Worm (Caenorhabditis elegans) whole organism, young adult: Measurements from ENCODE around the gene srz-18.

Experiments used
- C06A6.2 ChIP-seq: fragments of 200-800 bp; sonication (Bioruptor generic); conservative IDR thresholded peaks from 2 replicates; pipeline ENCODE4 v1.3.6; 2022; ENCODE audit warnings: missing genetic modification characterization, missing compliant biosample characterization
- D2030.7 ChIP-seq: fragments of 200-800 bp; sonication (Bioruptor generic); IDR thresholded peaks from 2 replicates; pipeline ENCODE4 v1.3.6; 2022; ENCODE audit warnings: missing genetic modification reagents, missing genetic modification characterization, missing compliant biosample characterization
- F33H1.4 ChIP-seq: fragments of 200-800 bp; sonication (Bioruptor generic); IDR thresholded peaks from 2 replicates; pipeline ENCODE4 v1.3.6; 2022; ENCODE audit warnings: missing genetic modification reagents, missing genetic modification characterization, missing compliant biosample characterization
- F49E8.2 ChIP-seq: sonication (generic microtip); optimal IDR thresholded peaks from 3 replicates; lab custom pipeline; 2017; ENCODE audit warnings: missing genetic modification characterization, mild to moderate bottlenecking, missing compliant biosample characterization, antibody characterized with exemption, moderate library complexity; ENCODE audit not compliant: insufficient read depth
- F52B5.7 ChIP-seq: sonication (generic microtip); optimal IDR thresholded peaks from 2 replicates; lab custom pipeline; 2016; ENCODE audit warnings: mild to moderate bottlenecking, missing genetic modification characterization, missing compliant biosample characterization
- Y56A3A.18 ChIP-seq: fragments of 200-800 bp; sonication (Bioruptor generic); IDR thresholded peaks from 2 replicates; pipeline ENCODE4 v1.3.6; 2022; ENCODE audit warnings: missing genetic modification reagents, missing genetic modification characterization, missing compliant biosample characterization
- Y67H2A.10 ChIP-seq: fragments of 200-800 bp; sonication (Bioruptor generic); conservative IDR thresholded peaks from 2 replicates; pipeline ENCODE4 v1.3.6; 2022; ENCODE audit warnings: missing genetic modification reagents, missing genetic modification characterization, missing compliant biosample characterization
- aptf-2 ChIP-seq: fragments of 200-800 bp; sonication (Bioruptor generic); conservative IDR thresholded peaks from 2 replicates; pipeline ENCODE4 v1.3.6; 2022; ENCODE audit warnings: missing genetic modification reagents, missing genetic modification characterization, missing compliant biosample characterization
- dpl-1 ChIP-seq: fragments of 150-350 bp; optimal IDR thresholded peaks from 2 replicates; lab custom pipeline; 2014; ENCODE audit warnings: missing biosample characterization, missing genetic modification reagents, missing genetic modification characterization
- fkh-3 ChIP-seq: sonication (generic microtip); optimal IDR thresholded peaks from 2 replicates; lab custom pipeline; 2016; ENCODE audit warnings: mild to moderate bottlenecking, missing genetic modification characterization, missing compliant biosample characterization
- him-1 ChIP-seq: sonication (generic microtip); optimal IDR thresholded peaks from 2 replicates; lab custom pipeline; 2016; ENCODE audit warnings: missing genotype, missing genetic modification reagents, missing genetic modification characterization, missing compliant biosample characterization
- hmg-1.2 ChIP-seq: fragments of 200-800 bp; sonication (Bioruptor generic); IDR thresholded peaks from 2 replicates; pipeline ENCODE4 v1.3.6; 2022; ENCODE audit warnings: missing genetic modification reagents, missing genetic modification characterization, missing compliant biosample characterization
- hrde-1 ChIP-seq: sonication (generic microtip); optimal IDR thresholded peaks from 2 replicates; lab custom pipeline; 2016; ENCODE audit warnings: missing genetic modification characterization, mild to moderate bottlenecking, missing compliant biosample characterization, moderate library complexity, missing genotype, missing genetic modification reagents, borderline replicate concordance
- hsf-1 ChIP-seq: fragments of 200-800 bp; sonication (Bioruptor generic); IDR thresholded peaks from 2 replicates; pipeline ENCODE4 v1.3.6; 2022; ENCODE audit warnings: missing genetic modification reagents, missing genetic modification characterization, missing compliant biosample characterization
- let-526 ChIP-seq: fragments of 200-800 bp; sonication (Bioruptor generic); IDR thresholded peaks from 2 replicates; pipeline ENCODE4 v1.3.6; 2022; ENCODE audit warnings: missing genetic modification reagents, missing genetic modification characterization, missing compliant biosample characterization
- lin-35 ChIP-seq, 3 experiments: fragments of 150-350 bp in 2 of 3; sonication (generic microtip) in 1 of 3; optimal IDR thresholded peaks; 2 replicates each; lab custom pipeline; 2014 to 2018; ENCODE audit warnings: missing biosample characterization in 3 of 3, missing genetic modification characterization in 3 of 3, missing genetic modification reagents in 3 of 3
- lir-1 ChIP-seq: fragments of 200-800 bp; sonication (Bioruptor generic); conservative IDR thresholded peaks from 2 replicates; pipeline ENCODE4 v1.3.6; 2022; ENCODE audit warnings: missing genetic modification reagents, missing genetic modification characterization, missing compliant biosample characterization
- madf-8 ChIP-seq: fragments of 200-800 bp; sonication (Bioruptor generic); conservative IDR thresholded peaks from 2 replicates; pipeline ENCODE4 v1.3.6; 2022; ENCODE audit warnings: missing genetic modification reagents, missing genetic modification characterization, missing compliant biosample characterization
- nfya-1 ChIP-seq: sonication (generic microtip); optimal IDR thresholded peaks from 2 replicates; lab custom pipeline; 2017; ENCODE audit warnings: antibody characterized with exemption, missing compliant biosample characterization, missing genetic modification characterization, borderline replicate concordance; ENCODE audit not compliant: insufficient read depth
- nfya-2 ChIP-seq: fragments of 200-800 bp; sonication (Bioruptor generic); IDR thresholded peaks from 2 replicates; pipeline ENCODE4 v1.3.6; 2022; ENCODE audit warnings: missing genetic modification reagents, missing genetic modification characterization, missing compliant biosample characterization
- nfyb-1 ChIP-seq: fragments of 200-800 bp; sonication (Bioruptor generic); IDR thresholded peaks from 2 replicates; pipeline ENCODE4 v1.3.6; 2022; ENCODE audit warnings: missing genetic modification reagents, missing genetic modification characterization, missing compliant biosample characterization
- nhr-179 ChIP-seq: sonication (generic microtip); optimal IDR thresholded peaks from 2 replicates; lab custom pipeline; 2016; ENCODE audit warnings: mild to moderate bottlenecking, missing genetic modification characterization, missing compliant biosample characterization
- pbrm-1 ChIP-seq: fragments of 200-800 bp; sonication (Bioruptor generic); IDR thresholded peaks from 2 replicates; pipeline ENCODE4 v1.3.6; 2022; ENCODE audit warnings: missing genetic modification reagents, missing genetic modification characterization, missing compliant biosample characterization
- repo-1 ChIP-seq: sonication (generic microtip); optimal IDR thresholded peaks from 2 replicates; lab custom pipeline; 2017; ENCODE audit warnings: mild to moderate bottlenecking, missing genetic modification characterization, missing compliant biosample characterization
- tbx-9 ChIP-seq: sonication (generic microtip); optimal IDR thresholded peaks from 2 replicates; lab custom pipeline; 2016; ENCODE audit warnings: borderline replicate concordance, missing genetic modification characterization, inconsistent platforms, missing compliant biosample characterization
- unc-62 ChIP-seq: fragments of 150-350 bp; optimal IDR thresholded peaks from 2 replicates; lab custom pipeline; 2014; ENCODE audit warnings: missing biosample characterization, missing genetic modification reagents, missing genetic modification characterization
- zfh-2 ChIP-seq: fragments of 200-800 bp; sonication (Bioruptor generic); conservative IDR thresholded peaks from 2 replicates; pipeline ENCODE4 v1.3.6; 2022; ENCODE audit warnings: missing genetic modification reagents, missing genetic modification characterization, missing compliant biosample characterization
- ztf-26 ChIP-seq: sonication (generic microtip); optimal IDR thresholded peaks from 2 replicates; lab custom pipeline; 2017; ENCODE audit warnings: missing genetic modification characterization, missing compliant biosample characterization
- ztf-3 ChIP-seq: fragments of 200-800 bp; sonication (Bioruptor generic); optimal IDR thresholded peaks from 2 replicates; lab custom pipeline; 2018; ENCODE audit warnings: mild to moderate bottlenecking, missing genetic modification characterization, missing compliant biosample characterization

srz-18 gene

ce11 chrV:20663736-20664135, 37.2 kb downstream of the srz-18 start (continued):
- TF ChIP-seq tbx-9 (tag; lab: Kevin White, UChicago) (no peak), nhr-179 (tag; lab: Kevin White, UChicago) (no peak), lir-1 (GFP tag; lab: Robert Waterston, UW) (no peak), fkh-3 (no peak)

- TF ChIP-seq C06A6.2 (no peak), F52B5.7 (tag; lab: Kevin White, UChicago) (no peak), nfya-2 (GFP tag; lab: Robert Waterston, UW) (no peak), Y67H2A.10 (no peak), ztf-3 (no peak), F49E8.2 (no peak), aptf-2 (GFP tag; lab: Robert Waterston, UW) (no peak), hsf-1 (GFP tag; lab: Robert Waterston, UW) (no peak), Y56A3A.18 (GFP tag; lab: Robert Waterston, UW) (no peak), unc-62 (GFP tag; lab: Kevin White, UChicago) (no peak), lin-35 (GFP tag; optimal IDR thresholded peaks at IDR 0.05; lab: Kevin White, UChicago) (no peak), dpl-1 (GFP tag; lab: Kevin White, UChicago) (no peak), F33H1.4 (no peak), madf-8 (no peak), D2030.7 (no peak)
Observed at ce11 chrV:20664930-20665329, 38.4 kb downstream of the srz-18 start.

- TF ChIP-seq ztf-26 (tag; lab: Kevin White, UChicago) (no peak), hrde-1 (tag; lab: Kevin White, UChicago) (no peak), nfyb-1 (GFP tag; lab: Robert Waterston, UW) (no peak), him-1 (tag; lab: Kevin White, UChicago) (no peak), hmg-1.2 (GFP tag; lab: Robert Waterston, UW) (no peak), dpl-1 (GFP tag; lab: Kevin White, UChicago) (no peak), nfya-1 (no peak), repo-1 (tag; lab: Kevin White, UChicago) (no peak), let-526 (GFP tag; lab: Robert Waterston, UW) (no peak)
Observed at ce11 chrV:20666905-20667304, 40.4 kb downstream of the srz-18 start, which contains the start of gene mlt-11. mlt-11 (plus strand) TSS chrV:20667205.

- TF ChIP-seq zfh-2 (GFP tag; lab: Robert Waterston, UW) (peak; percentile 54; the same call in 1 of the 2 replicates), pbrm-1 (GFP tag; lab: Robert Waterston, UW) (no peak)
Observed at ce11 chrV:20670625-20671024, 44.1 kb downstream of the srz-18 start.
